Fruit fly (Drosophila melanogaster): Measurements from ENCODE around the gene CG9331.

DNA sequence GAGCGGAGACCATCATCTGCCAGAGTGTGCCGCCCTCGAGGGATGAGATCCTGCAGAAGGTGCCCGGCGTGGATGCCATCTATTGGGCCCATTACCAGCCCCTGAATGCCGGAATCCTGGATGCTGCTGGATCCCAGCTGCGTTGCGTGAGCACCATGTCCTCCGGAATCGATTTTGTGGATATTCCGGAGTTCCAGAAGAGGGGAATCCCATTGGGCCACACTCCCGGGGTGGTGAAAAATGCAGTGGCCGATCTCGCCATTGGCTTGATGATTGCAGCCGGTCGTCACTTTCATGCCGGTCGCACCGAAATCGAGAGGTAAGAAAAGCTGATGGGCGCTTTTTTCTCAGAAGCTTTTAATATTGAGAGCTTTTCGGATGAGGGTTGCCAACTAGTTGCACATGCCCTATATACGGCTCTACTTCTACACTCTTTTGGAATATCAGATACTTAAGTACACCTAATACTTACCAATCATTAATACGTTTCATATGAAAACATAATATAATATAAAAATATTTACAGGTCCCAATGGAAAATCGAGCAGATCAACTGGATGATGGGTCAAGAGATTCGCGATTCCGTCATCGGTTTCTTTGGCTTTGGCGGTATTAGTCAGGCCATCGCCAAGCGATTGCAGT, 7.2 kb downstream of the CG9331 start:
- TF ChIP-seq CG8478 (optimal IDR thresholded peaks at IDR 0.05), result no peak
- TF ChIP-seq CTCF (optimal IDR thresholded peaks at IDR 0.05), result no peak

Measured in S2 (cell line).